Fruit fly (Drosophila melanogaster): ENCODE measurements around the gene Acp36DE.

dm6 chr2L:18307823-18308222 is 51.0 kb downstream of the Acp36DE start:
- TF ChIP-seq Sin3A (optimal IDR thresholded peaks at IDR 0.05) (no peak), insv (optimal IDR thresholded peaks at IDR 0.05) (no peak), Myc (optimal IDR thresholded peaks at IDR 0.05) (no peak), ttk (optimal IDR thresholded peaks at IDR 0.05) (no peak)

All from Kc167 (cell line).